Worm (Caenorhabditis elegans) whole organism, young adult: Measurements from ENCODE around the gene acly-1.

Experiments
- B0019.2 ChIP-seq: fragments of 200-800 bp; sonication (Bioruptor generic); conservative IDR thresholded peaks from 2 replicates; pipeline ENCODE4 v1.3.6; 2022; ENCODE audit warnings: missing genetic modification reagents, missing genetic modification characterization, missing compliant biosample characterization
- B0035.1 ChIP-seq: sonication (generic microtip); optimal IDR thresholded peaks from 2 replicates; lab custom pipeline; 2016; ENCODE audit warnings: missing genetic modification characterization, mild to moderate bottlenecking, missing compliant biosample characterization, missing genotype, missing genetic modification reagents
- B0261.1 ChIP-seq: sonication (generic microtip); optimal IDR thresholded peaks from 2 replicates; lab custom pipeline; 2016; ENCODE audit warnings: mild to moderate bottlenecking, missing genetic modification characterization, moderate library complexity, missing compliant biosample characterization
- C06A6.2 ChIP-seq: fragments of 200-800 bp; sonication (Bioruptor generic); conservative IDR thresholded peaks from 2 replicates; pipeline ENCODE4 v1.3.6; 2022; ENCODE audit warnings: missing genetic modification characterization, missing compliant biosample characterization
- C17E4.6 ChIP-seq: fragments of 200-800 bp; sonication (Bioruptor generic); IDR thresholded peaks from 2 replicates; pipeline ENCODE4 v1.3.6; 2022; ENCODE audit warnings: missing genetic modification reagents, missing genetic modification characterization, missing compliant biosample characterization
- F33H1.4 ChIP-seq: fragments of 200-800 bp; sonication (Bioruptor generic); IDR thresholded peaks from 2 replicates; pipeline ENCODE4 v1.3.6; 2022; ENCODE audit warnings: missing genetic modification reagents, missing genetic modification characterization, missing compliant biosample characterization
- F39B2.1 ChIP-seq: fragments of 200-800 bp; sonication (Bioruptor generic); IDR thresholded peaks from 2 replicates; pipeline ENCODE4 v1.3.6; 2022; ENCODE audit warnings: missing genetic modification reagents, missing genetic modification characterization, missing compliant biosample characterization
- F52B5.7 ChIP-seq: sonication (generic microtip); optimal IDR thresholded peaks from 2 replicates; lab custom pipeline; 2016; ENCODE audit warnings: mild to moderate bottlenecking, missing genetic modification characterization, missing compliant biosample characterization
- F57A8.1 ChIP-seq: fragments of 200-800 bp; sonication (Bioruptor generic); optimal IDR thresholded peaks from 2 replicates; lab custom pipeline; 2018; ENCODE audit warnings: mild to moderate bottlenecking, missing genetic modification characterization, moderate library complexity, missing compliant biosample characterization
- F57C9.4 ChIP-seq: sonication (generic microtip); optimal IDR thresholded peaks from 2 replicates; lab custom pipeline; 2017; ENCODE audit warnings: mild to moderate bottlenecking, missing genetic modification characterization, missing compliant biosample characterization
- T26A5.8 ChIP-seq: sonication (generic microtip); optimal IDR thresholded peaks from 2 replicates; lab custom pipeline; 2016; ENCODE audit warnings: missing genetic modification characterization, missing compliant biosample characterization
- Y67H2A.10 ChIP-seq: fragments of 200-800 bp; sonication (Bioruptor generic); conservative IDR thresholded peaks from 2 replicates; pipeline ENCODE4 v1.3.6; 2022; ENCODE audit warnings: missing genetic modification reagents, missing genetic modification characterization, missing compliant biosample characterization
- Y79H2A.3 ChIP-seq: fragments of 200-800 bp; sonication (Bioruptor generic); conservative IDR thresholded peaks from 2 replicates; pipeline ENCODE4 v1.3.6; 2022; ENCODE audit warnings: missing genetic modification reagents, missing genetic modification characterization, missing compliant biosample characterization
- ama-1 ChIP-seq, 3 experiments: fragments of 150-350 bp in 1 of 3; sonication (generic microtip) in 2 of 3; optimal IDR thresholded peaks; 2 replicates each; lab custom pipeline; 2014 to 2018; ENCODE audit warnings: missing biosample characterization in 2 of 3, missing genetic modification characterization in 2 of 3, missing genetic modification reagents in 2 of 3
- aptf-3 ChIP-seq: fragments of 200-800 bp; sonication (Bioruptor generic); IDR thresholded peaks from 2 replicates; pipeline ENCODE4 v1.3.6; 2022; ENCODE audit warnings: missing genetic modification characterization, missing compliant biosample characterization
- attf-3 ChIP-seq: fragments of 200-800 bp; sonication (Bioruptor generic); conservative IDR thresholded peaks from 2 replicates; pipeline ENCODE4 v1.3.6; 2022; ENCODE audit warnings: missing genetic modification reagents, missing genetic modification characterization, missing compliant biosample characterization
- attf-5 ChIP-seq: fragments of 200-800 bp; sonication (Bioruptor generic); optimal IDR thresholded peaks from 2 replicates; lab custom pipeline; 2018; ENCODE audit warnings: mild to moderate bottlenecking, missing genetic modification characterization, missing compliant biosample characterization
- attf-6 ChIP-seq: fragments of 200-800 bp; sonication (Bioruptor generic); IDR thresholded peaks from 2 replicates; pipeline ENCODE4 v1.3.6; 2022; ENCODE audit warnings: missing genetic modification reagents, missing genetic modification characterization, missing compliant biosample characterization
- bed-1 ChIP-seq: fragments of 200-800 bp; sonication (Bioruptor generic); IDR thresholded peaks from 2 replicates; pipeline ENCODE4 v1.3.6; 2022; ENCODE audit warnings: missing genetic modification reagents, missing genetic modification characterization, missing compliant biosample characterization
- cebp-2 ChIP-seq: fragments of 200-800 bp; sonication (Bioruptor generic); IDR thresholded peaks from 2 replicates; pipeline ENCODE4 v1.3.6; 2022; ENCODE audit warnings: missing genetic modification characterization, missing compliant biosample characterization
- ceh-40 ChIP-seq: fragments of 200-800 bp; sonication (Bioruptor generic); IDR thresholded peaks from 2 replicates; pipeline ENCODE4 v1.3.6; 2022; ENCODE audit warnings: missing genetic modification characterization, missing compliant biosample characterization
- dox-1 ChIP-seq: fragments of 200-800 bp; sonication (Bioruptor generic); IDR thresholded peaks from 2 replicates; pipeline ENCODE4 v1.3.6; 2022; ENCODE audit warnings: missing genetic modification reagents, missing genetic modification characterization, missing compliant biosample characterization
- dpff-1 ChIP-seq: sonication (generic microtip); optimal IDR thresholded peaks from 2 replicates; lab custom pipeline; 2017; ENCODE audit warnings: mild to moderate bottlenecking, missing genetic modification characterization, missing compliant biosample characterization
- dpl-1 ChIP-seq: fragments of 150-350 bp; optimal IDR thresholded peaks from 2 replicates; lab custom pipeline; 2014; ENCODE audit warnings: missing biosample characterization, missing genetic modification reagents, missing genetic modification characterization
- efl-1 ChIP-seq: fragments of 150-350 bp; optimal IDR thresholded peaks from 2 replicates; lab custom pipeline; 2014; ENCODE audit warnings: missing biosample characterization, missing genetic modification reagents, missing genetic modification characterization
- him-1 ChIP-seq: sonication (generic microtip); optimal IDR thresholded peaks from 2 replicates; lab custom pipeline; 2016; ENCODE audit warnings: missing genotype, missing genetic modification reagents, missing genetic modification characterization, missing compliant biosample characterization
- hlh-12 ChIP-seq: sonication (generic microtip); optimal IDR thresholded peaks from 2 replicates; lab custom pipeline; 2016; ENCODE audit warnings: missing genetic modification characterization, missing compliant biosample characterization
- hrde-1 ChIP-seq: sonication (generic microtip); optimal IDR thresholded peaks from 2 replicates; lab custom pipeline; 2016; ENCODE audit warnings: missing genetic modification characterization, mild to moderate bottlenecking, missing compliant biosample characterization, moderate library complexity, missing genotype, missing genetic modification reagents, borderline replicate concordance
- hsf-1 ChIP-seq: fragments of 200-800 bp; sonication (Bioruptor generic); IDR thresholded peaks from 2 replicates; pipeline ENCODE4 v1.3.6; 2022; ENCODE audit warnings: missing genetic modification reagents, missing genetic modification characterization, missing compliant biosample characterization
- lsl-1 ChIP-seq: fragments of 200-800 bp; sonication (Bioruptor generic); optimal IDR thresholded peaks from 2 replicates; lab custom pipeline; 2018; ENCODE audit warnings: mild to moderate bottlenecking, missing genetic modification characterization, moderate library complexity, missing compliant biosample characterization
- madf-6 ChIP-seq: fragments of 200-800 bp; sonication (Bioruptor generic); IDR thresholded peaks from 2 replicates; pipeline ENCODE4 v1.3.6; 2022; ENCODE audit warnings: missing genetic modification reagents, missing genetic modification characterization, missing compliant biosample characterization
- mxl-1 ChIP-seq: sonication (generic microtip); optimal IDR thresholded peaks from 2 replicates; lab custom pipeline; 2016; ENCODE audit warnings: missing genetic modification characterization, missing compliant biosample characterization
- nfya-2 ChIP-seq: fragments of 200-800 bp; sonication (Bioruptor generic); IDR thresholded peaks from 2 replicates; pipeline ENCODE4 v1.3.6; 2022; ENCODE audit warnings: missing genetic modification reagents, missing genetic modification characterization, missing compliant biosample characterization
- pbrm-1 ChIP-seq: fragments of 200-800 bp; sonication (Bioruptor generic); IDR thresholded peaks from 2 replicates; pipeline ENCODE4 v1.3.6; 2022; ENCODE audit warnings: missing genetic modification reagents, missing genetic modification characterization, missing compliant biosample characterization
- pha-4 ChIP-seq: fragments of 150-350 bp; sonication (generic microtip); optimal IDR thresholded peaks from 2 replicates; lab custom pipeline; 2014; ENCODE audit warnings: missing biosample characterization, missing genetic modification reagents, missing genetic modification characterization
- rcor-1 ChIP-seq: fragments of 200-800 bp; sonication (Bioruptor generic); IDR thresholded peaks from 2 replicates; pipeline ENCODE4 v1.3.6; 2022; ENCODE audit warnings: missing genetic modification reagents, missing genetic modification characterization, missing compliant biosample characterization
- rec-8 ChIP-seq, 2 experiments: sonication (generic microtip); optimal IDR thresholded peaks; 2 replicates each; lab custom pipeline; 2016; ENCODE audit warnings: mild to moderate bottlenecking in 2 of 2, missing genetic modification characterization in 2 of 2, missing genetic modification reagents in 2 of 2, missing genotype in 2 of 2, missing biosample characterization in 1 of 2, missing compliant biosample characterization in 1 of 2, moderate library complexity in 1 of 2
- repo-1 ChIP-seq: sonication (generic microtip); optimal IDR thresholded peaks from 2 replicates; lab custom pipeline; 2017; ENCODE audit warnings: mild to moderate bottlenecking, missing genetic modification characterization, missing compliant biosample characterization
- rpc-1 ChIP-seq, 2 experiments: fragments of 150-350 bp in 1 of 2; sonication (generic microtip) in 1 of 2; optimal IDR thresholded peaks; 2 replicates each; lab custom pipeline; 2014 to 2018; ENCODE audit warnings: missing biosample characterization in 1 of 2, missing genetic modification characterization in 1 of 2, missing genetic modification reagents in 1 of 2, missing genotype in 1 of 2
- sdz-38 ChIP-seq: sonication (generic microtip); optimal IDR thresholded peaks from 2 replicates; lab custom pipeline; 2016; ENCODE audit warnings: missing genotype, missing genetic modification characterization, missing compliant biosample characterization
- sea-2 ChIP-seq: fragments of 200-800 bp; sonication (Bioruptor generic); IDR thresholded peaks from 2 replicates; pipeline ENCODE4 v1.3.6; 2022; ENCODE audit warnings: missing genetic modification characterization, missing compliant biosample characterization
- snpc-1.3 ChIP-seq: sonication (generic microtip); optimal IDR thresholded peaks from 2 replicates; lab custom pipeline; 2017; ENCODE audit warnings: missing genetic modification characterization, mild to moderate bottlenecking, missing compliant biosample characterization, antibody characterized with exemption, moderate library complexity, missing genotype, missing genetic modification reagents; ENCODE audit not compliant: insufficient read depth
- snpc-3.4 ChIP-seq: sonication (generic microtip); optimal IDR thresholded peaks from 2 replicates; lab custom pipeline; 2017; ENCODE audit warnings: missing genetic modification characterization, mild to moderate bottlenecking, missing compliant biosample characterization, antibody characterized with exemption, moderate library complexity, missing genotype, missing genetic modification reagents
- snpc-4 ChIP-seq, 5 experiments: fragments of 150-350 bp in 1 of 5; sonication (generic microtip) in 4 of 5; optimal IDR thresholded peaks; 2 replicates each; lab custom pipeline; 2014 to 2018; ENCODE audit warnings: missing genetic modification characterization in 5 of 5, missing biosample characterization in 3 of 5, antibody characterized with exemption in 2 of 5, mild to moderate bottlenecking in 2 of 5, missing compliant biosample characterization in 2 of 5, missing genotype in 2 of 5, moderate library complexity in 2 of 5, missing genetic modification reagents in 1 of 5
- zfh-2 ChIP-seq: fragments of 200-800 bp; sonication (Bioruptor generic); conservative IDR thresholded peaks from 2 replicates; pipeline ENCODE4 v1.3.6; 2022; ENCODE audit warnings: missing genetic modification reagents, missing genetic modification characterization, missing compliant biosample characterization
- ztf-22 ChIP-seq: fragments of 200-800 bp; sonication (Bioruptor generic); optimal IDR thresholded peaks from 2 replicates; lab custom pipeline; 2018; ENCODE audit warnings: mild to moderate bottlenecking, missing genetic modification characterization, moderate library complexity, missing compliant biosample characterization
- ztf-3 ChIP-seq: fragments of 200-800 bp; sonication (Bioruptor generic); optimal IDR thresholded peaks from 2 replicates; lab custom pipeline; 2018; ENCODE audit warnings: mild to moderate bottlenecking, missing genetic modification characterization, missing compliant biosample characterization
- ztf-6 ChIP-seq: fragments of 200-800 bp; sonication (Bioruptor generic); IDR thresholded peaks from 2 replicates; pipeline ENCODE4 v1.3.6; 2022; ENCODE audit warnings: missing genetic modification reagents, missing genetic modification characterization, missing compliant biosample characterization

The acly-1 gene

ce11 chrX:1487096-1487495 lies 7.8 kb downstream of the acly-1 start:
- TF ChIP-seq C17E4.6 = no peak
- no peak for TF ChIP-seq repo-1 (tag; lab: Kevin White, UChicago)
- TF ChIP-seq him-1 (tag; lab: Kevin White, UChicago) = no peak
- no peak for TF ChIP-seq F57A8.1 (GFP tag; lab: Kevin White, UChicago)
- no peak for TF ChIP-seq ama-1 (optimal IDR thresholded peaks at IDR 0.05; lab: Kevin White, UChicago)
- TF ChIP-seq ama-1 (GFP tag; optimal IDR thresholded peaks at IDR 0.05; lab: Kevin White, UChicago) = no peak
- TF ChIP-seq B0019.2 (GFP tag; lab: Robert Waterston, UW) = no peak
- TF ChIP-seq ztf-3 = no peak
- TF ChIP-seq sea-2 (GFP tag; lab: Robert Waterston, UW) = no peak
- TF ChIP-seq attf-6 (GFP tag; lab: Robert Waterston, UW) = no peak
- TF ChIP-seq Y67H2A.10 (GFP tag; lab: Robert Waterston, UW) = no peak
- TF ChIP-seq zfh-2 (GFP tag; lab: Robert Waterston, UW) = peak; percentile 60
- TF ChIP-seq aptf-3 (GFP tag; lab: Robert Waterston, UW) = 0 out of 2 replicates have a peak, but pooled peaks have one; percentile 18
- TF ChIP-seq hrde-1 (tag; lab: Kevin White, UChicago) = no peak
- no peak for TF ChIP-seq lsl-1 (GFP tag; lab: Kevin White, UChicago)
- no peak for TF ChIP-seq attf-5 (GFP tag; lab: Kevin White, UChicago)
- TF ChIP-seq B0261.1 = no peak
- TF ChIP-seq snpc-3.4 (tag; lab: Kevin White, UChicago) = no peak
- no peak for TF ChIP-seq pbrm-1 (GFP tag; lab: Robert Waterston, UW)
- TF ChIP-seq F52B5.7 (tag; lab: Kevin White, UChicago) = peak; percentile 34
- TF ChIP-seq T26A5.8 (tag; lab: Kevin White, UChicago) = no peak
- TF ChIP-seq Y79H2A.3 (GFP tag; lab: Robert Waterston, UW) = no peak
- TF ChIP-seq dpl-1 (GFP tag; lab: Kevin White, UChicago) = no peak
- no peak for TF ChIP-seq nfya-2 (GFP tag; lab: Robert Waterston, UW)
- no peak for TF ChIP-seq rec-8 (tag; optimal IDR thresholded peaks at IDR 0.05; lab: Kevin White, UChicago)
- no peak for TF ChIP-seq bed-1 (GFP tag; lab: Robert Waterston, UW)
- TF ChIP-seq B0035.1 (tag; lab: Kevin White, UChicago) = no peak
- no peak for TF ChIP-seq cebp-2 (GFP tag; lab: Robert Waterston, UW)
- no peak for TF ChIP-seq F33H1.4
- TF ChIP-seq attf-3 (GFP tag; lab: Robert Waterston, UW) = no peak
- TF ChIP-seq mxl-1 (tag; lab: Kevin White, UChicago) = no peak
- no peak for TF ChIP-seq hlh-12 (tag; lab: Kevin White, UChicago)
- no peak for TF ChIP-seq rcor-1 (GFP tag; lab: Robert Waterston, UW)
- TF ChIP-seq ceh-40 = no peak
- TF ChIP-seq F39B2.1 = no peak
- 0 out of 2 replicates have a peak, but pooled peaks have one; percentile 28 for TF ChIP-seq madf-6 (GFP tag; lab: Robert Waterston, UW)
- no peak for TF ChIP-seq hsf-1 (GFP tag; lab: Robert Waterston, UW)
- no peak for TF ChIP-seq efl-1
- no peak for TF ChIP-seq pha-4 (tag; lab: Kevin White, UChicago)
- TF ChIP-seq snpc-1.3 (tag; lab: Kevin White, UChicago) = no peak
- no peak for TF ChIP-seq rpc-1 (optimal IDR thresholded peaks at IDR 0.05; lab: Kevin White, UChicago)
- no peak for TF ChIP-seq rpc-1 (tag; optimal IDR thresholded peaks at IDR 0.05; lab: Kevin White, UChicago)
- TF ChIP-seq snpc-4 (GFP tag; optimal IDR thresholded peaks at IDR 0.05; lab: Kevin White, UChicago) = no peak
- TF ChIP-seq snpc-4 (tag; optimal IDR thresholded peaks at IDR 0.05; lab: Kevin White, UChicago) = no peak
- no peak for TF ChIP-seq ztf-22
- TF ChIP-seq C06A6.2 (GFP tag; lab: Robert Waterston, UW) = 0 out of 2 replicates have a peak, but pooled peaks have one; percentile 17
- TF ChIP-seq F57C9.4 (tag; lab: Kevin White, UChicago) = no peak
- no peak for TF ChIP-seq ztf-6 (GFP tag; lab: Robert Waterston, UW)
- peak; percentile 13; the same call in 1 of the 2 replicates for TF ChIP-seq dox-1 (GFP tag; lab: Robert Waterston, UW)
- no peak for TF ChIP-seq sdz-38 (tag; lab: Kevin White, UChicago)
- peak; percentile 35 for TF ChIP-seq dpff-1 (tag; lab: Kevin White, UChicago)
